Worm (Caenorhabditis elegans) whole organism, mixed stage, embryonic: Measurements from ENCODE around the gene pqn-73.

Experiments
- elt-3 ChIP-seq: fragments of 150-350 bp; optimal IDR thresholded peaks from 2 replicates; lab custom pipeline; 2014; ENCODE audit warnings: missing biosample characterization, missing genetic modification characterization
- mep-1 ChIP-seq: fragments of 150-350 bp; optimal IDR thresholded peaks from 2 replicates; lab custom pipeline; 2017; ENCODE audit warnings: missing biosample characterization, missing genetic modification reagents, missing genetic modification characterization, inconsistent platforms
- nhr-237 ChIP-seq: fragments of 150-350 bp; optimal IDR thresholded peaks from 2 replicates; lab custom pipeline; 2014; ENCODE audit warnings: missing biosample characterization, missing genetic modification characterization
- nhr-28 ChIP-seq: fragments of 150-350 bp; optimal IDR thresholded peaks from 2 replicates; lab custom pipeline; 2014; ENCODE audit warnings: missing biosample characterization, missing genetic modification characterization
- pha-4 ChIP-seq: fragments of 150-350 bp; optimal IDR thresholded peaks from 2 replicates; lab custom pipeline; 2018; ENCODE audit warnings: missing biosample characterization, missing genetic modification reagents, missing genetic modification characterization
- sptf-1 ChIP-seq: sonication (generic microtip); optimal IDR thresholded peaks from 2 replicates; lab custom pipeline; 2017; ENCODE audit warnings: mild to moderate bottlenecking, missing genetic modification characterization, moderate library complexity, missing compliant biosample characterization

DNA sequence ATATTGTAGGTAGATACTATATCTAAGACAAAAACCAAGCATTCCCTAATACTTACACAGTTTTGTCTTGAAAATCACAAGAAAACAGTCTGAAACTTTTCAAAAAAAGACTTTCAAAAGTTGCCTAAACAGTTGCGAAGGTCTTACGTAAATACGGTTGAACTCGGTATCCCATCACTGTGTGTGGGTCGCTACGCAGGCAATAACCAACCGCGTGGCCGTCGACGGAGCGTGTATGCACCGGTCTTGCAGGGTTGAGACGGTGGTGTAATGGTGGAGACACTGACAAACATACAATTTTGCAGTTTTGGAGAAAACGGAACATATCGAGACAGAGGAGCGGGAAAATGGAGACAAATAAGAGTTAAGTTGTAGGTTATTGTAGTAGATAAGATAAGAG is 20.7 kb downstream of the pqn-73 start, which contains the start of gene iff-2:
- peak; percentile 100 for TF ChIP-seq pha-4 (tag; lab: Kevin White, UChicago)
- TF ChIP-seq mep-1 (tag; lab: Kevin White, UChicago), result peak; percentile 100
- peak; percentile 87 for TF ChIP-seq elt-3 (tag; lab: Kevin White, UChicago)
- peak; percentile 48 for TF ChIP-seq nhr-28 (tag; lab: Kevin White, UChicago)
- peak; percentile 98 for TF ChIP-seq nhr-237 (tag; lab: Kevin White, UChicago)
- TF ChIP-seq sptf-1 (tag; lab: Kevin White, UChicago), result peak; percentile 91
